Fruit fly (Drosophila melanogaster) whole organism, embryonic: Measurements from ENCODE around the gene Syx16.

ENCODE experiments used
- C15 ChIP-seq: fragments of 200-800 bp; sonication (Bioruptor generic); IDR thresholded peaks from 3 replicates; pipeline ENCODE4 v1.3.6; 2022; ENCODE audit warnings: missing biosample characterization, missing genetic modification characterization
- CG10274 ChIP-seq: fragments of 200-800 bp; sonication (Bioruptor generic); optimal IDR thresholded peaks from 3 replicates; lab custom pipeline; 2017; ENCODE audit warnings: missing biosample characterization, mild to moderate bottlenecking, missing genetic modification characterization
- CG10321 ChIP-seq: fragments of 200-800 bp; sonication (Bioruptor generic); IDR thresholded peaks from 2 replicates; pipeline ENCODE4 v1.3.6; 2022; ENCODE audit warnings: missing biosample characterization, missing genetic modification characterization
- CG11247 ChIP-seq: fragments of 200-800 bp; sonication (Bioruptor generic); IDR thresholded peaks from 2 replicates; pipeline ENCODE4 v1.3.6; 2022; ENCODE audit warnings: missing biosample characterization, missing genetic modification characterization
- CG11723 ChIP-seq: fragments of 200-800 bp; sonication (Bioruptor generic); optimal IDR thresholded peaks from 2 replicates; lab custom pipeline; 2017; ENCODE audit warnings: missing biosample characterization, mild to moderate bottlenecking, missing genetic modification characterization
- CG1603 ChIP-seq: fragments of 200-800 bp; sonication (Bioruptor generic); optimal IDR thresholded peaks from 2 replicates; lab custom pipeline; 2019; ENCODE audit warnings: missing biosample characterization, mild to moderate bottlenecking, missing genetic modification characterization, moderate library complexity
- CG17568 ChIP-seq: fragments of 200-800 bp; sonication (Bioruptor generic); optimal IDR thresholded peaks from 2 replicates; lab custom pipeline; 2018; ENCODE audit warnings: missing biosample characterization, mild to moderate bottlenecking, missing genetic modification characterization, moderate library complexity
- CG18764 ChIP-seq: fragments of 200-800 bp; sonication (Bioruptor generic); optimal IDR thresholded peaks from 3 replicates; lab custom pipeline; 2016; ENCODE audit warnings: missing biosample characterization, missing genetic modification characterization
- CG2712 ChIP-seq: fragments of 200-800 bp; optimal IDR thresholded peaks from 3 replicates; lab custom pipeline; 2019; ENCODE audit warnings: missing biosample characterization, mild to moderate bottlenecking, missing genetic modification characterization, moderate library complexity
- CG3163 ChIP-seq: fragments of 200-800 bp; sonication (Bioruptor generic); optimal IDR thresholded peaks from 3 replicates; lab custom pipeline; 2016; ENCODE audit warnings: missing biosample characterization, missing genetic modification characterization
- CG34376 ChIP-seq: fragments of 200-800 bp; sonication (Bioruptor generic); optimal IDR thresholded peaks from 2 replicates; lab custom pipeline; 2018; ENCODE audit warnings: missing biosample characterization, mild to moderate bottlenecking, missing genetic modification characterization
- CG4617 ChIP-seq: fragments of 200-800 bp; sonication (Bioruptor generic); optimal IDR thresholded peaks from 3 replicates; lab custom pipeline; 2016; ENCODE audit warnings: missing biosample characterization, missing genetic modification characterization, borderline replicate concordance
- CG4820 ChIP-seq: fragments of 200-800 bp; sonication (Bioruptor generic); optimal IDR thresholded peaks from 3 replicates; lab custom pipeline; 2016; ENCODE audit warnings: missing biosample characterization, missing genetic modification characterization
- CG8359 ChIP-seq: fragments of 200-800 bp; sonication (Bioruptor generic); optimal IDR thresholded peaks from 2 replicates; lab custom pipeline; 2017; ENCODE audit warnings: missing biosample characterization, mild to moderate bottlenecking, missing genetic modification characterization, borderline replicate concordance
- CG9932 ChIP-seq: fragments of 200-800 bp; sonication (Bioruptor generic); IDR thresholded peaks from 2 replicates; pipeline ENCODE4 v1.3.6; 2022; ENCODE audit warnings: missing biosample characterization, missing genetic modification characterization
- CkIIα-i1 ChIP-seq: fragments of 200-800 bp; sonication (Bioruptor generic); IDR thresholded peaks from 2 replicates; pipeline ENCODE4 v1.3.6; 2022; ENCODE audit warnings: missing biosample characterization, missing genetic modification characterization
- Dad ChIP-seq: fragments of 200-800 bp; sonication (Bioruptor generic); optimal IDR thresholded peaks from 3 replicates; lab custom pipeline; 2016; ENCODE audit warnings: missing biosample characterization, missing genetic modification characterization
- Dek ChIP-seq: fragments of 200-800 bp; sonication (Bioruptor generic); optimal IDR thresholded peaks from 3 replicates; lab custom pipeline; 2019; ENCODE audit warnings: missing biosample characterization, mild to moderate bottlenecking, missing genetic modification characterization, moderate library complexity
- Dip2 ChIP-seq: fragments of 200-800 bp; sonication (Bioruptor generic); IDR thresholded peaks from 2 replicates; pipeline ENCODE4 v1.3.6; 2022; ENCODE audit warnings: missing biosample characterization, missing genetic modification characterization
- Dll ChIP-seq: fragments of 200-800 bp; sonication (Bioruptor generic); IDR thresholded peaks from 4 replicates; pipeline ENCODE4 v1.3.6; 2022; ENCODE audit warnings: missing biosample characterization, missing genetic modification characterization; ENCODE audit not compliant: partially characterized antibody
- Gug ChIP-seq: fragments of 200-800 bp; sonication (Bioruptor generic); IDR thresholded peaks from 4 replicates; pipeline ENCODE4 v1.3.6; 2022; ENCODE audit warnings: missing biosample characterization, missing genetic modification characterization
- HLH54F ChIP-seq: fragments of 200-800 bp; sonication (Bioruptor generic); optimal IDR thresholded peaks from 3 replicates; lab custom pipeline; 2016; ENCODE audit warnings: missing biosample characterization, missing genetic modification characterization
- Lim3 ChIP-seq: fragments of 200-800 bp; sonication (Bioruptor generic); IDR thresholded peaks from 2 replicates; pipeline ENCODE4 v1.3.6; 2022; ENCODE audit warnings: missing biosample characterization, missing genetic modification characterization
- Max ChIP-seq: fragments of 200-800 bp; sonication (Bioruptor generic); optimal IDR thresholded peaks from 2 replicates; lab custom pipeline; 2016; ENCODE audit warnings: missing biosample characterization, mild to moderate bottlenecking, missing genetic modification characterization
- Pdp1 ChIP-seq, 2 experiments: fragments of 200-800 bp; sonication (Bioruptor generic); optimal IDR thresholded peaks; 3 replicates each; lab custom pipeline; 2016; ENCODE audit warnings: missing biosample characterization in 2 of 2, missing genetic modification characterization in 2 of 2, mild to moderate bottlenecking in 1 of 2, moderate library complexity in 1 of 2
- Sox100B ChIP-seq: fragments of 200-800 bp; sonication (Bioruptor generic); optimal IDR thresholded peaks from 3 replicates; lab custom pipeline; 2018; ENCODE audit warnings: missing biosample characterization, mild to moderate bottlenecking, missing genetic modification characterization
- aop ChIP-seq: fragments of 200-800 bp; sonication (Bioruptor generic); IDR thresholded peaks from 2 replicates; pipeline ENCODE4 v1.3.6; 2022; ENCODE audit warnings: missing biosample characterization, missing genetic modification characterization
- chif ChIP-seq, 2 experiments: fragments of 200-800 bp; sonication (Bioruptor generic); optimal IDR thresholded peaks; 3 replicates each; lab custom pipeline; 2016; ENCODE audit warnings: missing biosample characterization in 2 of 2, missing genetic modification characterization in 2 of 2
- ci ChIP-seq: fragments of 200-800 bp; sonication (Bioruptor generic); IDR thresholded peaks from 3 replicates; pipeline ENCODE4 v1.3.6; 2022; ENCODE audit warnings: missing biosample characterization, missing genetic modification characterization
- dmrt11E ChIP-seq: fragments of 200-800 bp; sonication (Bioruptor generic); optimal IDR thresholded peaks from 3 replicates; lab custom pipeline; 2018; ENCODE audit warnings: missing biosample characterization, mild to moderate bottlenecking, missing genetic modification characterization, moderate library complexity
- emc ChIP-seq: fragments of 200-800 bp; sonication (Bioruptor generic); optimal IDR thresholded peaks from 2 replicates; lab custom pipeline; 2016; ENCODE audit warnings: missing biosample characterization, missing genetic modification characterization
- fd3F ChIP-seq: fragments of 200-800 bp; sonication (Bioruptor generic); optimal IDR thresholded peaks from 2 replicates; lab custom pipeline; 2018; ENCODE audit warnings: missing biosample characterization, mild to moderate bottlenecking, missing genetic modification characterization, moderate library complexity
- fu2 ChIP-seq: fragments of 200-800 bp; sonication (Bioruptor generic); optimal IDR thresholded peaks from 2 replicates; lab custom pipeline; 2016; ENCODE audit warnings: missing biosample characterization, missing genetic modification characterization
- gsb ChIP-seq: fragments of 200-800 bp; sonication (Bioruptor generic); IDR thresholded peaks from 2 replicates; pipeline ENCODE4 v1.3.6; 2022; ENCODE audit warnings: missing biosample characterization, missing genetic modification characterization
- jigr1 ChIP-seq: fragments of 200-800 bp; sonication (Bioruptor generic); IDR thresholded peaks from 3 replicates; pipeline ENCODE4 v1.3.6; 2022; ENCODE audit warnings: missing biosample characterization, missing genetic modification characterization
- jing ChIP-seq: fragments of 200-800 bp; sonication (Bioruptor generic); optimal IDR thresholded peaks from 2 replicates; lab custom pipeline; 2018; ENCODE audit warnings: missing biosample characterization, mild to moderate bottlenecking, missing genetic modification characterization
- klu ChIP-seq: fragments of 200-800 bp; sonication (Bioruptor generic); IDR thresholded peaks from 2 replicates; pipeline ENCODE4 v1.3.6; 2022; ENCODE audit warnings: missing biosample characterization, missing genetic modification characterization
- onecut ChIP-seq: fragments of 200-800 bp; sonication (Bioruptor generic); IDR thresholded peaks from 2 replicates; pipeline ENCODE4 v1.3.6; 2022; ENCODE audit warnings: missing biosample characterization, missing genetic modification characterization
- org-1 ChIP-seq: fragments of 200-800 bp; sonication (Bioruptor generic); optimal IDR thresholded peaks from 2 replicates; lab custom pipeline; 2017; ENCODE audit warnings: missing biosample characterization, missing genetic modification characterization
- p53 ChIP-seq: fragments of 200-800 bp; sonication (Bioruptor generic); optimal IDR thresholded peaks from 2 replicates; lab custom pipeline; 2016; ENCODE audit warnings: missing biosample characterization, missing genetic modification characterization
- peb ChIP-seq: fragments of 200-800 bp; sonication (Bioruptor generic); IDR thresholded peaks from 2 replicates; pipeline ENCODE4 v1.3.6; 2022; ENCODE audit warnings: missing biosample characterization, missing genetic modification characterization
- ranshi ChIP-seq: fragments of 200-800 bp; sonication (Bioruptor generic); IDR thresholded peaks from 2 replicates; pipeline ENCODE4 v1.3.6; 2022; ENCODE audit warnings: missing biosample characterization, missing genetic modification characterization
- salm ChIP-seq: fragments of 200-800 bp; sonication (Bioruptor generic); optimal IDR thresholded peaks from 2 replicates; lab custom pipeline; 2018; ENCODE audit warnings: missing biosample characterization, mild to moderate bottlenecking, missing genetic modification characterization
- sens ChIP-seq: fragments of 200-800 bp; sonication (Bioruptor generic); peaks from one replicate; lab custom pipeline; 2016; ENCODE audit warnings: missing biosample characterization, missing genetic modification characterization
- sim ChIP-seq: fragments of 200-800 bp; sonication (Bioruptor generic); IDR thresholded peaks from 2 replicates; pipeline ENCODE4 v1.3.6; 2022; ENCODE audit warnings: missing biosample characterization, missing genetic modification characterization
- sisA ChIP-seq: fragments of 200-800 bp; sonication (Bioruptor generic); IDR thresholded peaks from 2 replicates; pipeline ENCODE4 v1.3.6; 2022; ENCODE audit warnings: missing biosample characterization, missing genetic modification characterization
- tap ChIP-seq: fragments of 200-800 bp; optimal IDR thresholded peaks from 3 replicates; lab custom pipeline; 2019; ENCODE audit warnings: missing biosample characterization, mild to moderate bottlenecking, missing genetic modification characterization, moderate library complexity
- tin ChIP-seq: fragments of 200-800 bp; sonication (Bioruptor generic); optimal IDR thresholded peaks from 3 replicates; lab custom pipeline; 2016; ENCODE audit warnings: missing biosample characterization, missing genetic modification characterization
- tio ChIP-seq: fragments of 200-800 bp; sonication (Bioruptor generic); optimal IDR thresholded peaks from 2 replicates; lab custom pipeline; 2017; ENCODE audit warnings: missing biosample characterization, missing genetic modification characterization, inconsistent platforms
- zf30C ChIP-seq: fragments of 200-800 bp; sonication (Bioruptor generic); optimal IDR thresholded peaks from 3 replicates; lab custom pipeline; 2018; ENCODE audit warnings: missing biosample characterization, mild to moderate bottlenecking, missing genetic modification characterization

Gene Syx16

DNA sequence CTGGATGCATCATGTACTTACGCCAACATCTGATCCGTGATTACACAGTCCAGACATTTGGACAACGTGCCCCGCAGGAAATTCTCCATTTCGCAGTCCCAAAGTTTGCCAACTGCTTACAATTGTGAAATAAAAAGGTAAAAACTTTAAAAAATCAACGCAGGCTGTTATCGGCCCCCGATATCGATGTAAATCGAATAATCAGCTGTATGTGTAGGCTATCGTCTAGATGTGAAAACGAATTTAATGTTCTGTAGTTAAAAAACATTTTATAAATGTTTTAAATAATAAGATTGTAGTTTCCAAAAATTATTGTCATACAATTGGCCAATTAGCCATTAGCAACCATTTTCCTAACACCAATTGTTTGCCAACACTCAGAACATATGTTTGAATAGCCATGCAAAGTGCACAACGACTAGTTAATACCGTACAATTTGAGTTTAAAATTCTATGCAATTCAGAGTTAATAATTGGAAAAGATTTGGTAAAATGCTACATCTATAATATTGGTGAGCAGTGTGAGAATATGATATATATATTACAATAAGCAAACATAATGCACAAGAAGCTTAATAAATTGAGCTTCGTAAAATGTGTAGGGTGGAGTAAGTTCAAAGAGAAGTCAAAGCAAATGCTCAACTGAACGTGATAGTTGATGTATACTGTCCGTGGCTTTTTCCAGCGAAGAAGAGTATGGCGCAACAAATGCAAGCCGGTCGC lies 36.1 kb upstream of the Syx16 start, which contains the start of the genes CG11710 and mal (continued):
- TF ChIP-seq fu2 (GFP tag; lab: Kevin White, UChicago) (peak; percentile 53), tap (peak; percentile 79), Lim3 (GFP tag; lab: Robert Waterston, UW) (no peak), salm (tag; lab: Kevin White, UChicago) (peak; percentile 9), CG11723 (no peak), aop (GFP tag; lab: Robert Waterston, UW) (no peak), sim (GFP tag; lab: Robert Waterston, UW) (no peak), org-1 (GFP tag; lab: Kevin White, UChicago) (peak; percentile 57), Dad (GFP tag; lab: Kevin White, UChicago) (peak; percentile 58), Max (GFP tag; lab: Kevin White, UChicago) (peak; percentile 72), jigr1 (GFP tag; lab: Robert Waterston, UW) (peak; percentile 59; the same call in 1 of the 3 replicates), gsb (no peak), CG1603 (tag; lab: Kevin White, UChicago) (peak; percentile 68), sisA (GFP tag; lab: Robert Waterston, UW) (peak; percentile 72), zf30C (GFP tag; lab: Kevin White, UChicago) (no peak), CG9932 (GFP tag; lab: Robert Waterston, UW) (peak; percentile 78), dmrt11E (peak; percentile 27), peb (GFP tag; lab: Robert Waterston, UW) (peak; percentile 61; the same call in 1 of the 2 replicates), Dek (peak; percentile 65), CG4820 (peak; percentile 84), sens (GFP tag; lab: Kevin White, UChicago) (peak; percentile 95), klu (peak; percentile 80), C15 (GFP tag; lab: Robert Waterston, UW) (0 out of 3 replicates have a peak, but pooled peaks have one; percentile 37), HLH54F (GFP tag; lab: Kevin White, UChicago) (peak; percentile 77), CG8359 (GFP tag; lab: Kevin White, UChicago) (peak; percentile 58), CG11247 (GFP tag; lab: Robert Waterston, UW) (peak; percentile 45; the same call in 1 of the 2 replicates), onecut (GFP tag; lab: Robert Waterston, UW) (peak; percentile 71), tin (GFP tag; lab: Kevin White, UChicago) (peak; percentile 82), CG4617 (GFP tag; lab: Kevin White, UChicago) (peak; percentile 37), Dll (GFP tag; lab: Robert Waterston, UW) (peak; percentile 62; the same call in 3 of the 4 replicates), chif (GFP tag; optimal IDR thresholded peaks at IDR 0.05; lab: Kevin White, UChicago) (peak; percentile 36 to 68), p53 (GFP tag; lab: Kevin White, UChicago) (no peak), emc (GFP tag; lab: Kevin White, UChicago) (peak; percentile 41), Sox100B (GFP tag; lab: Kevin White, UChicago) (no peak), CG10274 (GFP tag; lab: Kevin White, UChicago) (peak; percentile 67), Gug (GFP tag; lab: Robert Waterston, UW) (peak; percentile 74; the same call in 3 of the 4 replicates), CG10321 (no peak), jing (no peak), CkIIα-i1 (GFP tag; lab: Robert Waterston, UW) (no peak), fd3F (peak; percentile 64), ci (peak; percentile 69; the same call in 2 of the 3 replicates), CG3163 (GFP tag; lab: Kevin White, UChicago) (peak; percentile 8), CG2712 (tag; lab: Kevin White, UChicago) (peak; percentile 84), Pdp1 (GFP tag; optimal IDR thresholded peaks at IDR 0.05; lab: Kevin White, UChicago) (peak; percentile 73 to 82), CG17568 (GFP tag; lab: Kevin White, UChicago) (no peak), CG34376 (peak; percentile 49), ranshi (GFP tag; lab: Robert Waterston, UW) (peak; percentile 60; the same call in 1 of the 2 replicates), CG18764 (GFP tag; lab: Kevin White, UChicago) (peak; percentile 69), tio (GFP tag; lab: Kevin White, UChicago) (no peak), Dip2 (GFP tag; lab: Robert Waterston, UW) (no peak)
